Worm (Caenorhabditis elegans): Measurements from ENCODE around the gene zag-1.

DNA sequence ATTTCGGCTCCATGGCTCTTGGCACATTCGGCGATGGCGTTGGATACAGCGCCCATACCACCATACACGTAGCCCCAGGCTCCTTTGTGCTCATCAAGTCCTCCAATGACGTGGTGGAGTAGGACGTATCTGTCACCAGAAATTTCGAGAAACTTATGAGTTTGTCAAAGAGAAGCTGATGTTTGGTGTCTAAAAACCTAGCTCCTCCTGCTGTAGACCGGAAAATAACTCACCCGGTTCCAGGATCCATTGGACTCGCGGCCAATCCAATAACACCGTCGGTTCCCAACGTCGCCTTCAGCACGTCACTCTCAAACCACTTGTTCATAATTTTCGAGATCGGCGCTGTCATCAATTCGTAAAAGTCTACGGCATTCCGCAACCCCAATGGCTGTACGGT lies 21.3 kb downstream of the zag-1 start:
- TF ChIP-seq nhr-90 (tag; optimal IDR thresholded peaks at IDR 0.05) (no peak), lir-1 (GFP tag; conservative IDR thresholded peaks at IDR 0.05) (no peak)

Measured in whole organism, young adult.